Fruit fly (Drosophila melanogaster) whole organism, adult: Measurements from ENCODE around the gene CG15423.
A peak's percentile ranks its signal among the peaks of the same experiment; 100 is the strongest.

ENCODE experiments used
- CG11617 ChIP-seq: fragments of 200-800 bp; sonication (Bioruptor generic); optimal IDR thresholded peaks from 2 replicates; lab custom pipeline; 2017; ENCODE audit warnings: mild to moderate bottlenecking, missing biosample characterization, missing genetic modification reagents, missing genetic modification characterization
- CG12768 ChIP-seq: fragments of 200-800 bp; sonication (Bioruptor generic); optimal IDR thresholded peaks from 2 replicates; lab custom pipeline; 2017; ENCODE audit warnings: missing biosample characterization, missing genetic modification characterization, mild to moderate bottlenecking, moderate library complexity, missing genetic modification reagents
- CG14711 ChIP-seq: fragments of 200-800 bp; sonication (Bioruptor generic); optimal IDR thresholded peaks from 2 replicates; lab custom pipeline; 2018; ENCODE audit warnings: missing biosample characterization, mild to moderate bottlenecking, missing genetic modification characterization, moderate library complexity
- CG1620 ChIP-seq: fragments of 200-800 bp; sonication (Bioruptor generic); optimal IDR thresholded peaks from 2 replicates; lab custom pipeline; 2016; ENCODE audit warnings: missing biosample characterization, missing genetic modification characterization
- CG33017 ChIP-seq: fragments of 200-800 bp; sonication (Bioruptor generic); optimal IDR thresholded peaks from 2 replicates; lab custom pipeline; 2018; ENCODE audit warnings: missing biosample characterization, mild to moderate bottlenecking, missing genetic modification characterization, moderate library complexity
- CG5204 ChIP-seq: fragments of 200-800 bp; sonication (Bioruptor generic); optimal IDR thresholded peaks from 2 replicates; lab custom pipeline; 2016; ENCODE audit warnings: missing biosample characterization, missing genetic modification characterization
- CG7045 ChIP-seq: fragments of 200-800 bp; sonication (Bioruptor generic); optimal IDR thresholded peaks from 2 replicates; lab custom pipeline; 2017; ENCODE audit warnings: missing biosample characterization, mild to moderate bottlenecking, missing genetic modification characterization
- CG7101 ChIP-seq: fragments of 200-800 bp; sonication (Bioruptor generic); optimal IDR thresholded peaks from 2 replicates; lab custom pipeline; 2018; ENCODE audit warnings: missing biosample characterization, mild to moderate bottlenecking, missing genetic modification characterization, moderate library complexity
- Clk ChIP-seq: fragments of 200-800 bp; sonication (Bioruptor generic); optimal IDR thresholded peaks from 2 replicates; lab custom pipeline; 2017; ENCODE audit warnings: missing biosample characterization, missing genetic modification characterization
- Crg-1 ChIP-seq: fragments of 200-800 bp; sonication (Bioruptor generic); optimal IDR thresholded peaks from 2 replicates; lab custom pipeline; 2016; ENCODE audit warnings: missing biosample characterization, missing genetic modification characterization
- Hr96 ChIP-seq: fragments of 200-800 bp; sonication (Bioruptor generic); optimal IDR thresholded peaks from 2 replicates; lab custom pipeline; 2016; ENCODE audit warnings: missing biosample characterization, missing genetic modification characterization
- Mnt ChIP-seq: fragments of 200-800 bp; sonication (Bioruptor generic); optimal IDR thresholded peaks from 2 replicates; lab custom pipeline; 2016; ENCODE audit warnings: missing biosample characterization, mild to moderate bottlenecking, missing genetic modification characterization
- bab1 ChIP-seq: fragments of 200-800 bp; sonication (Bioruptor generic); optimal IDR thresholded peaks from 3 replicates; lab custom pipeline; 2019; ENCODE audit warnings: missing biosample characterization, mild to moderate bottlenecking, missing genetic modification characterization, moderate library complexity
- cic ChIP-seq: fragments of 200-800 bp; sonication (Bioruptor generic); optimal IDR thresholded peaks from 2 replicates; lab custom pipeline; 2017; ENCODE audit warnings: missing biosample characterization, mild to moderate bottlenecking, missing genetic modification characterization, moderate library complexity
- cnc ChIP-seq, 2 experiments: fragments of >200 bp; optimal IDR thresholded peaks; 2 replicates each; lab custom pipeline; 2017
- kay ChIP-seq: fragments of 200-800 bp; sonication (Bioruptor generic); peaks from one replicate; lab custom pipeline; 2016; ENCODE audit warnings: missing biosample characterization, missing genetic modification characterization, borderline replicate concordance
- ovo ChIP-seq: fragments of 200-800 bp; sonication (Bioruptor generic); optimal IDR thresholded peaks from 2 replicates; lab custom pipeline; 2016; ENCODE audit warnings: missing biosample characterization, missing genetic modification characterization
- pad ChIP-seq: fragments of 200-800 bp; sonication (Bioruptor generic); optimal IDR thresholded peaks from 3 replicates; lab custom pipeline; 2017; ENCODE audit warnings: missing biosample characterization, missing genetic modification characterization, mild to moderate bottlenecking, moderate library complexity, missing genetic modification reagents
- tj ChIP-seq: fragments of 200-800 bp; sonication (Bioruptor generic); optimal IDR thresholded peaks from 3 replicates; lab custom pipeline; 2017; ENCODE audit warnings: missing biosample characterization, mild to moderate bottlenecking, missing genetic modification characterization, moderate library complexity
- toe ChIP-seq: fragments of 200-800 bp; sonication (Bioruptor generic); optimal IDR thresholded peaks from 2 replicates; lab custom pipeline; 2016; ENCODE audit warnings: missing biosample characterization, missing genetic modification characterization

CG15423 gene

DNA sequence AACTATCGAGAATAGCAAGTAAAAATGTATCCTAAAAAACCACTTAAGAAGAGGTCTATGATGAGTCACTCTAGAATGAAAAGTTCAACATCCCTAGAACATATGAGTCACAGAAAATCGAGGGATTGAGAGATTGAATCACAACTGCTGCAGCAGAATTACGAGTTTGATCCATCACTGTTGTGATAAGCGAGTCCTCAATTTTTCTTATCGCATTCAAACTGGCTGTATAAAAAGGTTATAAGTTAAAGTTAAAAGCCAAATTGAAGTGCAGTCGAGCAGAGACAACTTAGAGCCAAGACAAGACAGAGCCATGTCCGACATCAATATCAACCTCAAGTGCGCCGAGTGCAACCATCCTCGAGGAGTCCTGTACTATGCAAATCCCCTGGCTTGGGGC lies 1.5 kb downstream of the CG15423 start, which contains the start of gene CG43773:
CG43773 (plus strand) TSS at position 301 of the 400 bp plus-strand sequence.
- TF ChIP-seq CG5204 (GFP tag; lab: Kevin White, UChicago) (no peak), CG7045 (no peak), tj (GFP tag; lab: Kevin White, UChicago) (no peak), Clk (GFP tag; lab: Kevin White, UChicago) (no peak), CG11617 (no peak), bab1 (no peak), Crg-1 (GFP tag; lab: Kevin White, UChicago) (no peak), cic (GFP tag; lab: Kevin White, UChicago) (no peak), Hr96 (GFP tag; lab: Kevin White, UChicago) (no peak), cnc (optimal IDR thresholded peaks at IDR 0.05; lab: Kevin White, UChicago) (no peak), CG12768 (GFP tag; lab: Kevin White, UChicago) (no peak), toe (GFP tag; lab: Kevin White, UChicago) (no peak), CG33017 (tag; lab: Kevin White, UChicago) (no peak), CG1620 (no peak), Mnt (GFP tag; lab: Kevin White, UChicago) (no peak), CG7101 (tag; lab: Kevin White, UChicago) (no peak), ovo (no peak), pad (no peak), CG14711 (tag; lab: Kevin White, UChicago) (no peak)

DNA sequence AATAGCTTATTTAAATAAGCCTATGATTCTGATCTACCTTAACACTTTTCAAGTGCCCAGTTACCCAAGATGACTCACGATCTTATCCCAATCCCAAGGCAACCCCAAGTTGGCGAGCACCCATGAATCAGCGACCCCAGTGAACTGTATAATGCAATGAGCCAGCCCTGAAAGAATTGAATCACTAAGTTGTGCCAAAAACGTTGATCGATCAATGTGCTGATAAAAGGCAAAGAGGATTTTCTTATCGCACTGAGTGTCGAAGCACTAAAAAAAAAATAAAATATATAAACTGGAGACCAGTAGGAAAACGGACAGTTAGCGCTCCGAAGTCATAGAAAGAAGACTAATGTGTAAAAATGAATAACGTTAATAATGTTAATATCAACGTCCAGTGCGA lies 2.5 kb downstream of the CG15423 start, which contains the start of gene CG43774:
CG43774 (plus strand) TSS at position 301 of the 400 bp plus-strand sequence.
- TF ChIP-seq toe (GFP tag; lab: Kevin White, UChicago) (no peak), kay (no peak), Mnt (GFP tag; lab: Kevin White, UChicago) (no peak), bab1 (no peak), CG14711 (tag; lab: Kevin White, UChicago) (no peak), CG33017 (tag; lab: Kevin White, UChicago) (no peak), Clk (GFP tag; lab: Kevin White, UChicago) (no peak), Hr96 (GFP tag; lab: Kevin White, UChicago) (no peak), cic (GFP tag; lab: Kevin White, UChicago) (no peak), CG1620 (no peak), CG5204 (GFP tag; lab: Kevin White, UChicago) (no peak)

DNA sequence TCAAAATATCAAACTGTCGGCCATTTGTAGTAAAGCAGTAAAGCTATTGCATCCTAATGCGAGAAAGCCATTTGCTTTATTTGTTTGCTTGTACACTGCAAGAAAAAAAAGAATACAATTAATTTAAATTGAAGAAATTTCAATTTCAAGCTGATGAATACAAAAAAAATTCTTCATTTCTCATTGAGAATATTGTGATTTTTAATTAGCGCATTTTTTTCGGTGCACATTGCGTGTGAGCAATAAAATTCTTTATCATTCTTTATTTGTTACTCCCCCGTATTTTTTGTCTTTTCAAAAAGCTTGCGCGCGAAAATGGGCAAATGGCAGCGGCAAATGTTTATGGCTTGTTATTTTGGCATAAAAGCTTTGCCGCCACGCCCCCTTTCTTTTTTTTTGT lies 6.2 kb downstream of the CG15423 start:
- TF ChIP-seq Clk (GFP tag; lab: Kevin White, UChicago) (no peak), Crg-1 (GFP tag; lab: Kevin White, UChicago) (no peak), kay (peak; percentile 22), bab1 (no peak), pad (no peak), CG12768 (GFP tag; lab: Kevin White, UChicago) (no peak)

DNA sequence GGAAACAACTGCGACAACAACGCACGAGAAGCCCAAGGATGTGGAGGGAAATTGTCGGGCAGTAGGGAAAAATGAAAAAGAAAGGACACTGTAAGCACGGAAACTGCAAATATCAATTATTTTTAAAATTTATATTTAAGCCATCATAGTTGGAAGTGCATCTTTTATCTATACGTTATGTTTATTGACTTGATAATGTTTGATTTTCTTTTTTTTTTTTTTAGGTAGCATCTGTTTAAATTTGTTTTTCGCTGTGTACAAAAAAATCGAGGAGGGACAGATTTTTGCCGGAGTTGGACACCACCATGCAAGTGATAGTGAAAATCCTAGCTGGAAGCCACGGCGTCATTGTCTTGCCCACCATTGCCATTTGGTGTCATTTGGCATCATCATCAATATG lies 13.4 kb downstream of the CG15423 start:
- TF ChIP-seq Hr96 (GFP tag; lab: Kevin White, UChicago): no peak
- no peak for TF ChIP-seq CG1620
- TF ChIP-seq CG11617: no peak
- TF ChIP-seq CG33017 (tag; lab: Kevin White, UChicago): no peak
- no peak for TF ChIP-seq ovo
- TF ChIP-seq toe (GFP tag; lab: Kevin White, UChicago): no peak
- no peak for TF ChIP-seq CG5204 (GFP tag; lab: Kevin White, UChicago)
- TF ChIP-seq pad: no peak

DNA sequence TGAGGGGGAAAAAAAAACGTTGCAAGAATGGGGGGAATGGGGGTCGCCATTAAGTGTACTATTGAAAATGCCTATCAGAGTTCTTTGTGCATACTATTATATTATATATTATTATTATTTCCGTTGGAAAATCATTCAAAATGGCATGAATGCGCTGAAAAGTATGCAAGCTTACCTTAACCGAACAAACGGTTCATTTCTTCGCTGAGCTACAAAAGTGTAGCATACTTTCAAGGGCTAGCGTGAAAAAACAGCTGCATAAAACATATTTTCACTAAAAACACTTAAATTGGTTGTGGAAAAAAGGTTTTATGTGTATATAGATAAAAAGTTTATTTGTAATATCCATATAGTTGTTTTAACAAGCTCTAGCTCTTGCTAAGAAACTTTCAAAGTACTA lies 13.9 kb downstream of the CG15423 start:
- TF ChIP-seq bab1 (no peak), CG11617 (no peak), CG12768 (GFP tag; lab: Kevin White, UChicago) (no peak), CG7101 (tag; lab: Kevin White, UChicago) (no peak), toe (GFP tag; lab: Kevin White, UChicago) (no peak), Clk (GFP tag; lab: Kevin White, UChicago) (no peak), CG1620 (no peak), cic (GFP tag; lab: Kevin White, UChicago) (no peak), CG33017 (tag; lab: Kevin White, UChicago) (no peak), Crg-1 (GFP tag; lab: Kevin White, UChicago) (no peak), cnc (optimal IDR thresholded peaks at IDR 0.05; lab: Kevin White, UChicago) (no peak)

DNA sequence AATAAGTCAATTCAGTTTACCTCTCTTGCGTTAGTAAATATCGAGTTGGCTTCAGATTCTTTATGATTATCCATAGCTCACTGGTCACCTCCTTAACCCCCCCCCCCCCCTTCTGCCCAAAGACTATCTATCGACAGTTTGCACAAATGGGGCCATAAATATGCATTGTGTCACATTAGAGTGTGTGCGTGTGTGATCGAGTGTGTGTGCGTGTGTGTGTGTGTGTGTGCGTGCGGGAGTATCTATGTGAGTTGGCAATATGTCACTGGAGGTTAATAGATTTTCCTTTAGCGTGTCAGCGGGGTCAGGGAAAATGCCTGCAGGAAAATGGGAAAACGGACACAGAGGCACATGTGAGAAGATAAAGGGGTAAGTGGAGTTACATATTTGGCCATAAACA lies 14.3 kb downstream of the CG15423 start:
- TF ChIP-seq CG7045 (no peak), CG14711 (tag; lab: Kevin White, UChicago) (no peak), ovo (no peak), Clk (GFP tag; lab: Kevin White, UChicago) (no peak), CG7101 (tag; lab: Kevin White, UChicago) (no peak), Hr96 (GFP tag; lab: Kevin White, UChicago) (no peak), cic (GFP tag; lab: Kevin White, UChicago) (no peak), toe (GFP tag; lab: Kevin White, UChicago) (no peak), kay (no peak), cnc (optimal IDR thresholded peaks at IDR 0.05; lab: Kevin White, UChicago) (no peak), Mnt (GFP tag; lab: Kevin White, UChicago) (no peak), CG11617 (no peak), CG1620 (no peak), bab1 (no peak), pad (no peak)
